Fruit fly (Drosophila melanogaster): ENCODE data around the gene tna.

Gene tna

DNA sequence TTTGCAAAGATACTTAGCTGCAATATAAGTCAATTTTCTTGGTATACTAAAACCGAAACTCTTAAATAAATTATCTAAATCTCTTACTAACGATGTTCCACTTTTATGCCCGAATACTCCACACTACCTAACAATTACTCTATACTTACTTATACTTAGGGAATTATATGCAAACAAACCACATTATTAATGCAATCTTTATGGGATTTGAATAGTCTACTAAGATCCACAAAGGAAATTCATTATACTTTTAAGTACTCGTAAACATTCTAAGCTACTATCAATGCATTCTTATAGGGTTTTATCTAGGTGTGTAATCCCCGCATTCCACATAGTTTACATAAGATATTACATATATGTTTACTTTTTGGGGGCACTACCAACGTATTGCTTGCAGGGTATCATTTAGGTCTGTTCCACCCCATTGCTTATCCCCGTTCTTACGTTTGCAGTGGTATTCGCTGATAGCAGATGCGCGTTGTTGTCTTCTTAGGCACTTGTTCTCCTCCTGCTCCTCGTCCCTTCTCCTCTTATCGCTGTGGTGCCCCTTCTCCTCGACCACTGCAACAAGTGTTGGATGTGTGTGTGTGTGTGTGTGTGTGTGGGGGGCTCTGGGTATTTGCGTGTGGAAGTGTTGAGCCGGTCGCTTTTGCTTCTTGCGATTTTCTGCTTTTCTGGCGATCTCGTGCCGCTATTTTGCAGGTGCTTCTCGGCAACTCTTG, 62.4 kb downstream of the tna start (continued):
- TF ChIP-seq gce (GFP tag; IDR thresholded peaks at IDR 0.05), result 0 out of 3 replicates have a peak, but pooled peaks have one; percentile 15
- peak; percentile 70 for TF ChIP-seq cwo (GFP tag; optimal IDR thresholded peaks at IDR 0.05)
- no peak for TF ChIP-seq Dad (GFP tag; optimal IDR thresholded peaks at IDR 0.05)

DNA sequence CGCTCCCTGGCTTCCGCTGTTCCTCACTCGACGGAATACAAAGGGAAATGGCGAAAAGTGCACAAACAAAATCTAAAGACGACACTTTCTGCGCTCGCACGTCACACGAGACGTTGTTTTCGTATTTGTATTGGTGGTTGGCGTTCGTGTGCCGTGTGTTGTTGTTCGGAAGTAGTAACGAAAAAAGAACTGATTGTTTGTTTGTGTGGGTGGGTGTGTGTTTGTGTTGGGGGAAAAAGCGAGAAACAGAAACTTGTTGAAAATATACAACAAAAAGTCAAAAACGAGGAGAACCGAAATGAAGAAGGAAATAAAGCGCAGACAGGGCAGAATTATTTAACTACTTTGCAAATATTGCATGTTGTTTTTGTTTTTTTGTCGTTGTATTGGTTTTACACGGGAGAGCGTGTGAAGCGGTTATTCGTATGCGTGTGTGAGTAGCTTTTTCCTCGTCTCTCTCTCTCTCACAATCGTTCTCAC, 63.0 kb downstream of the tna start:
- no peak for TF ChIP-seq tio (GFP tag; optimal IDR thresholded peaks at IDR 0.05)
- TF ChIP-seq NfI (GFP tag; optimal IDR thresholded peaks at IDR 0.05), result no peak
- TF ChIP-seq CG10543 (GFP tag; optimal IDR thresholded peaks at IDR 0.05), result peak; percentile 20
- no peak for TF ChIP-seq caup (GFP tag; optimal IDR thresholded peaks at IDR 0.05; ENCODE audit: severe bottlenecking)
- TF ChIP-seq CG12769 (tag; optimal IDR thresholded peaks at IDR 0.05), result no peak
- no peak for TF ChIP-seq CG8388 (GFP tag; optimal IDR thresholded peaks at IDR 0.05)
- TF ChIP-seq gt (GFP tag; IDR thresholded peaks at IDR 0.05), result no peak
- no peak for TF ChIP-seq slp2 (GFP tag; optimal IDR thresholded peaks at IDR 0.05)
- peak; percentile 20 for TF ChIP-seq CG10147 (GFP tag; optimal IDR thresholded peaks at IDR 0.05)
- peak in 1 of 2 experiments; percentile 85 for TF ChIP-seq eve (GFP tag; optimal IDR thresholded peaks at IDR 0.05)
- TF ChIP-seq CG3847 (GFP tag; IDR thresholded peaks at IDR 0.05), result no peak
- TF ChIP-seq zfh1 (GFP tag; IDR thresholded peaks at IDR 0.05), result no peak
- TF ChIP-seq Fer1 (GFP tag; optimal IDR thresholded peaks at IDR 0.05), result no peak
- TF ChIP-seq CG9437 (GFP tag; optimal IDR thresholded peaks at IDR 0.05), result no peak
- TF ChIP-seq chinmo (GFP tag; IDR thresholded peaks at IDR 0.05; ENCODE audit: partially characterized antibody), result no peak
- TF ChIP-seq CG4707 (GFP tag; optimal IDR thresholded peaks at IDR 0.05), result no peak
- TF ChIP-seq CG4617 (GFP tag; optimal IDR thresholded peaks at IDR 0.05; ENCODE audit: borderline replicate concordance), result no peak
- 0 out of 2 replicates have a peak, but pooled peaks have one; percentile 7 for TF ChIP-seq ara (GFP tag; IDR thresholded peaks at IDR 0.05)
- no peak for TF ChIP-seq CG7271 (tag; optimal IDR thresholded peaks at IDR 0.05)
- no peak for TF ChIP-seq sd (tag; optimal IDR thresholded peaks at IDR 0.05)
- no peak for TF ChIP-seq Tbp (GFP tag; optimal IDR thresholded peaks at IDR 0.05)
- peak; percentile 29 for TF ChIP-seq Meics (GFP tag; optimal IDR thresholded peaks at IDR 0.05)
- no peak for TF ChIP-seq sna (GFP tag; IDR thresholded peaks at IDR 0.05; ENCODE audit: partially characterized antibody)
- no peak for TF ChIP-seq CG2199 (GFP tag; IDR thresholded peaks at IDR 0.05)
- TF ChIP-seq cg (GFP tag; optimal IDR thresholded peaks at IDR 0.05), result peak; percentile 93
- no peak for TF ChIP-seq CG10321 (GFP tag; IDR thresholded peaks at IDR 0.05)
- no peak for TF ChIP-seq D19B (GFP tag; optimal IDR thresholded peaks at IDR 0.05)
- peak; percentile 57 for TF ChIP-seq CG4360 (GFP tag; IDR thresholded peaks at IDR 0.05)
- TF ChIP-seq CG11456 (GFP tag; IDR thresholded peaks at IDR 0.05), result 0 out of 3 replicates have a peak, but pooled peaks have one; percentile 9
- no peak for TF ChIP-seq CG1529 (GFP tag; optimal IDR thresholded peaks at IDR 0.05)
- TF ChIP-seq peb (GFP tag; IDR thresholded peaks at IDR 0.05), result no peak
- no peak for TF ChIP-seq cato (GFP tag; optimal IDR thresholded peaks at IDR 0.05; ENCODE audit: borderline replicate concordance)
- peak; percentile 62 for TF ChIP-seq scrt (GFP tag; optimal IDR thresholded peaks at IDR 0.05)
- TF ChIP-seq exex (tag; optimal IDR thresholded peaks at IDR 0.05), result peak; percentile 27
- TF ChIP-seq Hmx (GFP tag; optimal IDR thresholded peaks at IDR 0.05), result no peak
- no peak for TF ChIP-seq Hmr (GFP tag; optimal IDR thresholded peaks at IDR 0.05)
- no peak for TF ChIP-seq Neu2 (GFP tag; optimal IDR thresholded peaks at IDR 0.05; ENCODE audit: borderline replicate concordance)
- no peak for TF ChIP-seq gsb (GFP tag; IDR thresholded peaks at IDR 0.05)
- TF ChIP-seq Bdp1 (GFP tag; optimal IDR thresholded peaks at IDR 0.05), result no peak
- no peak for TF ChIP-seq CG8924 (tag; optimal IDR thresholded peaks at IDR 0.05)
- no peak for TF ChIP-seq slou (GFP tag; optimal IDR thresholded peaks at IDR 0.05)
- TF ChIP-seq Asciz (GFP tag; optimal IDR thresholded peaks at IDR 0.05), result peak; percentile 4
- TF ChIP-seq CG17802 (tag; optimal IDR thresholded peaks at IDR 0.05), result no peak
- no peak for TF ChIP-seq CG7786 (GFP tag; optimal IDR thresholded peaks at IDR 0.05)

Measured in whole organism, embryonic.